Worm (Caenorhabditis elegans) whole organism, young adult: Measurements from ENCODE around the gene K11H3.3.

Experiments
- B0035.1 ChIP-seq: sonication (generic microtip); optimal IDR thresholded peaks from 2 replicates; lab custom pipeline; 2016; ENCODE audit warnings: missing genetic modification characterization, mild to moderate bottlenecking, missing compliant biosample characterization, missing genotype, missing genetic modification reagents
- C17E4.6 ChIP-seq: fragments of 200-800 bp; sonication (Bioruptor generic); IDR thresholded peaks from 2 replicates; pipeline ENCODE4 v1.3.6; 2022; ENCODE audit warnings: missing genetic modification reagents, missing genetic modification characterization, missing compliant biosample characterization
- F10E7.11 ChIP-seq: sonication (generic microtip); optimal IDR thresholded peaks from 2 replicates; lab custom pipeline; 2017; ENCODE audit warnings: mild to moderate bottlenecking, missing genetic modification characterization, moderate library complexity, missing compliant biosample characterization
- F22D6.2 ChIP-seq: sonication (generic microtip); optimal IDR thresholded peaks from 2 replicates; lab custom pipeline; 2016; ENCODE audit warnings: mild to moderate bottlenecking, missing genetic modification characterization, missing compliant biosample characterization
- F33H1.4 ChIP-seq: fragments of 200-800 bp; sonication (Bioruptor generic); IDR thresholded peaks from 2 replicates; pipeline ENCODE4 v1.3.6; 2022; ENCODE audit warnings: missing genetic modification reagents, missing genetic modification characterization, missing compliant biosample characterization
- F55B11.4 ChIP-seq: sonication (generic microtip); optimal IDR thresholded peaks from 2 replicates; lab custom pipeline; 2016; ENCODE audit warnings: missing compliant biosample characterization, missing genetic modification characterization, borderline replicate concordance; ENCODE audit not compliant: insufficient read depth
- K11D2.4 ChIP-seq: fragments of 200-800 bp; sonication (Bioruptor generic); IDR thresholded peaks from 2 replicates; pipeline ENCODE4 v1.3.6; 2022; ENCODE audit warnings: missing genetic modification reagents, missing genetic modification characterization, missing compliant biosample characterization
- T07F8.4 ChIP-seq: sonication (generic microtip); optimal IDR thresholded peaks from 2 replicates; lab custom pipeline; 2016; ENCODE audit warnings: mild to moderate bottlenecking, missing genetic modification characterization, moderate library complexity, missing compliant biosample characterization
- Y53F4B.3 ChIP-seq: fragments of 200-800 bp; sonication (Bioruptor generic); IDR thresholded peaks from 2 replicates; pipeline ENCODE4 v1.3.6; 2022; ENCODE audit warnings: missing genetic modification reagents, missing genetic modification characterization, missing compliant biosample characterization
- Y79H2A.3 ChIP-seq: fragments of 200-800 bp; sonication (Bioruptor generic); conservative IDR thresholded peaks from 2 replicates; pipeline ENCODE4 v1.3.6; 2022; ENCODE audit warnings: missing genetic modification reagents, missing genetic modification characterization, missing compliant biosample characterization
- ama-1 ChIP-seq, 3 experiments: fragments of 150-350 bp in 1 of 3; sonication (generic microtip) in 2 of 3; optimal IDR thresholded peaks; 2 replicates each; lab custom pipeline; 2014 to 2018; ENCODE audit warnings: missing biosample characterization in 2 of 3, missing genetic modification characterization in 2 of 3, missing genetic modification reagents in 2 of 3
- aptf-3 ChIP-seq: fragments of 200-800 bp; sonication (Bioruptor generic); IDR thresholded peaks from 2 replicates; pipeline ENCODE4 v1.3.6; 2022; ENCODE audit warnings: missing genetic modification characterization, missing compliant biosample characterization
- atf-7 ChIP-seq: sonication (generic microtip); optimal IDR thresholded peaks from 2 replicates; lab custom pipeline; 2017; ENCODE audit warnings: mild to moderate bottlenecking, missing genetic modification characterization, missing compliant biosample characterization
- attf-3 ChIP-seq: fragments of 200-800 bp; sonication (Bioruptor generic); conservative IDR thresholded peaks from 2 replicates; pipeline ENCODE4 v1.3.6; 2022; ENCODE audit warnings: missing genetic modification reagents, missing genetic modification characterization, missing compliant biosample characterization
- bed-1 ChIP-seq: fragments of 200-800 bp; sonication (Bioruptor generic); IDR thresholded peaks from 2 replicates; pipeline ENCODE4 v1.3.6; 2022; ENCODE audit warnings: missing genetic modification reagents, missing genetic modification characterization, missing compliant biosample characterization
- ccch-3 ChIP-seq: fragments of 200-800 bp; sonication (Bioruptor generic); optimal IDR thresholded peaks from 2 replicates; lab custom pipeline; 2018; ENCODE audit warnings: mild to moderate bottlenecking, missing genetic modification characterization, missing compliant biosample characterization
- ceh-27 ChIP-seq: fragments of 200-800 bp; sonication (Bioruptor generic); optimal IDR thresholded peaks from 2 replicates; lab custom pipeline; 2018; ENCODE audit warnings: mild to moderate bottlenecking, missing genetic modification characterization, moderate library complexity, missing compliant biosample characterization
- ceh-40 ChIP-seq: fragments of 200-800 bp; sonication (Bioruptor generic); IDR thresholded peaks from 2 replicates; pipeline ENCODE4 v1.3.6; 2022; ENCODE audit warnings: missing genetic modification characterization, missing compliant biosample characterization
- ceh-79 ChIP-seq: sonication (generic microtip); optimal IDR thresholded peaks from 2 replicates; lab custom pipeline; 2017; ENCODE audit warnings: mild to moderate bottlenecking, missing genetic modification characterization, missing compliant biosample characterization
- chd-7 ChIP-seq: sonication (generic microtip); optimal IDR thresholded peaks from 2 replicates; lab custom pipeline; 2016; ENCODE audit warnings: mild to moderate bottlenecking, missing genetic modification characterization, moderate library complexity, missing compliant biosample characterization
- egl-44 ChIP-seq: fragments of 200-800 bp; sonication (Bioruptor generic); IDR thresholded peaks from 2 replicates; pipeline ENCODE4 v1.3.6; 2022; ENCODE audit warnings: missing genetic modification reagents, missing genetic modification characterization, missing compliant biosample characterization
- ets-4 ChIP-seq: fragments of 200-800 bp; sonication (Bioruptor generic); optimal IDR thresholded peaks from 2 replicates; lab custom pipeline; 2018; ENCODE audit warnings: mild to moderate bottlenecking, missing genetic modification characterization, missing compliant biosample characterization
- gei-17 ChIP-seq: fragments of 200-800 bp; sonication (Bioruptor generic); optimal IDR thresholded peaks from 2 replicates; lab custom pipeline; 2018; ENCODE audit warnings: mild to moderate bottlenecking, missing genetic modification characterization, missing compliant biosample characterization
- hlh-12 ChIP-seq: sonication (generic microtip); optimal IDR thresholded peaks from 2 replicates; lab custom pipeline; 2016; ENCODE audit warnings: missing genetic modification characterization, missing compliant biosample characterization
- hlh-26 ChIP-seq: fragments of 200-800 bp; sonication (Bioruptor generic); conservative IDR thresholded peaks from 2 replicates; pipeline ENCODE4 v1.3.6; 2022; ENCODE audit warnings: missing genetic modification reagents, missing genetic modification characterization, missing compliant biosample characterization
- let-607 ChIP-seq, 2 experiments: fragments of 200-800 bp in 1 of 2; sonication (Bioruptor generic) in 1 of 2; sonication (generic microtip) in 1 of 2; optimal IDR thresholded peaks; 2 replicates each; lab custom pipeline; 2016 to 2018; ENCODE audit warnings: mild to moderate bottlenecking in 2 of 2, missing compliant biosample characterization in 2 of 2, missing genetic modification characterization in 2 of 2, moderate library complexity in 2 of 2, missing genotype in 1 of 2
- lin-26 ChIP-seq: fragments of 200-800 bp; sonication (Bioruptor generic); IDR thresholded peaks from 2 replicates; pipeline ENCODE4 v1.3.6; 2022; ENCODE audit warnings: missing genetic modification reagents, missing genetic modification characterization, missing compliant biosample characterization
- lir-1 ChIP-seq: fragments of 200-800 bp; sonication (Bioruptor generic); conservative IDR thresholded peaks from 2 replicates; pipeline ENCODE4 v1.3.6; 2022; ENCODE audit warnings: missing genetic modification reagents, missing genetic modification characterization, missing compliant biosample characterization
- lsl-1 ChIP-seq: fragments of 200-800 bp; sonication (Bioruptor generic); optimal IDR thresholded peaks from 2 replicates; lab custom pipeline; 2018; ENCODE audit warnings: mild to moderate bottlenecking, missing genetic modification characterization, moderate library complexity, missing compliant biosample characterization
- madf-3 ChIP-seq: fragments of 200-800 bp; sonication (Bioruptor generic); IDR thresholded peaks from 2 replicates; pipeline ENCODE4 v1.3.6; 2022; ENCODE audit warnings: missing genetic modification reagents, missing genetic modification characterization, missing compliant biosample characterization
- mcd-1 ChIP-seq: fragments of 200-800 bp; sonication (Bioruptor generic); IDR thresholded peaks from 2 replicates; pipeline ENCODE4 v1.3.6; 2022; ENCODE audit warnings: missing genetic modification reagents, missing genetic modification characterization, missing compliant biosample characterization
- mel-28 ChIP-seq: sonication (generic microtip); optimal IDR thresholded peaks from 2 replicates; lab custom pipeline; 2016; ENCODE audit warnings: borderline replicate concordance, mild to moderate bottlenecking, missing genetic modification characterization, missing compliant biosample characterization
- mxl-1 ChIP-seq: sonication (generic microtip); optimal IDR thresholded peaks from 2 replicates; lab custom pipeline; 2016; ENCODE audit warnings: missing genetic modification characterization, missing compliant biosample characterization
- nfya-2 ChIP-seq: fragments of 200-800 bp; sonication (Bioruptor generic); IDR thresholded peaks from 2 replicates; pipeline ENCODE4 v1.3.6; 2022; ENCODE audit warnings: missing genetic modification reagents, missing genetic modification characterization, missing compliant biosample characterization
- nhr-120 ChIP-seq: fragments of 200-800 bp; sonication (Bioruptor generic); IDR thresholded peaks from 2 replicates; pipeline ENCODE4 v1.3.6; 2022; ENCODE audit warnings: missing genetic modification characterization, missing compliant biosample characterization
- nhr-179 ChIP-seq: sonication (generic microtip); optimal IDR thresholded peaks from 2 replicates; lab custom pipeline; 2016; ENCODE audit warnings: mild to moderate bottlenecking, missing genetic modification characterization, missing compliant biosample characterization
- nhr-90 ChIP-seq: sonication (generic microtip); optimal IDR thresholded peaks from 2 replicates; lab custom pipeline; 2016; ENCODE audit warnings: missing genotype, mild to moderate bottlenecking, missing genetic modification characterization, missing compliant biosample characterization
- pha-4 ChIP-seq: fragments of 150-350 bp; sonication (generic microtip); optimal IDR thresholded peaks from 2 replicates; lab custom pipeline; 2014; ENCODE audit warnings: missing biosample characterization, missing genetic modification reagents, missing genetic modification characterization
- rcor-1 ChIP-seq: fragments of 200-800 bp; sonication (Bioruptor generic); IDR thresholded peaks from 2 replicates; pipeline ENCODE4 v1.3.6; 2022; ENCODE audit warnings: missing genetic modification reagents, missing genetic modification characterization, missing compliant biosample characterization
- rec-8 ChIP-seq, 2 experiments: sonication (generic microtip); optimal IDR thresholded peaks; 2 replicates each; lab custom pipeline; 2016; ENCODE audit warnings: mild to moderate bottlenecking in 2 of 2, missing genetic modification characterization in 2 of 2, missing genetic modification reagents in 2 of 2, missing genotype in 2 of 2, missing biosample characterization in 1 of 2, missing compliant biosample characterization in 1 of 2, moderate library complexity in 1 of 2
- sdz-38 ChIP-seq: sonication (generic microtip); optimal IDR thresholded peaks from 2 replicates; lab custom pipeline; 2016; ENCODE audit warnings: missing genotype, missing genetic modification characterization, missing compliant biosample characterization
- sea-2 ChIP-seq: fragments of 200-800 bp; sonication (Bioruptor generic); IDR thresholded peaks from 2 replicates; pipeline ENCODE4 v1.3.6; 2022; ENCODE audit warnings: missing genetic modification characterization, missing compliant biosample characterization
- sptf-2 ChIP-seq: fragments of 200-800 bp; sonication (Bioruptor generic); optimal IDR thresholded peaks from 2 replicates; lab custom pipeline; 2018; ENCODE audit warnings: mild to moderate bottlenecking, missing genetic modification characterization, missing compliant biosample characterization
- tbx-9 ChIP-seq: sonication (generic microtip); optimal IDR thresholded peaks from 2 replicates; lab custom pipeline; 2016; ENCODE audit warnings: borderline replicate concordance, missing genetic modification characterization, inconsistent platforms, missing compliant biosample characterization
- unc-62 ChIP-seq: fragments of 150-350 bp; optimal IDR thresholded peaks from 2 replicates; lab custom pipeline; 2014; ENCODE audit warnings: missing biosample characterization, missing genetic modification reagents, missing genetic modification characterization
- zfh-2 ChIP-seq: fragments of 200-800 bp; sonication (Bioruptor generic); conservative IDR thresholded peaks from 2 replicates; pipeline ENCODE4 v1.3.6; 2022; ENCODE audit warnings: missing genetic modification reagents, missing genetic modification characterization, missing compliant biosample characterization
- ztf-25 ChIP-seq: fragments of 200-800 bp; sonication (Bioruptor generic); IDR thresholded peaks from 2 replicates; pipeline ENCODE4 v1.3.6; 2022; ENCODE audit warnings: missing genetic modification reagents, missing genetic modification characterization, missing compliant biosample characterization
- ztf-28 ChIP-seq: fragments of 200-800 bp; sonication (Bioruptor generic); IDR thresholded peaks from 2 replicates; pipeline ENCODE4 v1.3.6; 2022; ENCODE audit warnings: missing genetic modification reagents, missing genetic modification characterization, missing compliant biosample characterization

The K11H3.3 gene

ce11 chrIII:9824330-9824934 is 27.2 kb upstream of the K11H3.3 start, which contains the start of gene lin-52 (continued):
- TF ChIP-seq lsl-1 (GFP tag; lab: Kevin White, UChicago): no peak
- TF ChIP-seq tbx-9 (tag; lab: Kevin White, UChicago): no peak
- TF ChIP-seq ceh-40 (GFP tag; lab: Robert Waterston, UW): no peak
- TF ChIP-seq chd-7: peak; percentile 64
- no peak for TF ChIP-seq sdz-38 (tag; lab: Kevin White, UChicago)
- peak; percentile 32 for TF ChIP-seq nhr-179 (tag; lab: Kevin White, UChicago)
- peak; percentile 51 for TF ChIP-seq atf-7 (tag; lab: Kevin White, UChicago)
- TF ChIP-seq madf-3: peak; percentile 49; the same call in 1 of the 2 replicates
- no peak for TF ChIP-seq Y53F4B.3 (GFP tag; lab: Robert Waterston, UW)
- TF ChIP-seq K11D2.4 (GFP tag; lab: Robert Waterston, UW): no peak; the same call in 1 of the 2 replicates
- no peak for TF ChIP-seq F10E7.11 (tag; lab: Kevin White, UChicago)
- no peak for TF ChIP-seq F33H1.4 (GFP tag; lab: Robert Waterston, UW)
- no peak for TF ChIP-seq nhr-90 (tag; lab: Kevin White, UChicago)
- TF ChIP-seq mxl-1 (tag; lab: Kevin White, UChicago): no peak
- no peak for TF ChIP-seq ceh-27
- no peak for TF ChIP-seq ccch-3 (GFP tag; lab: Kevin White, UChicago)
- TF ChIP-seq lir-1: no peak
- peak; percentile 79 for TF ChIP-seq ama-1 (optimal IDR thresholded peaks at IDR 0.05; lab: Kevin White, UChicago)
- TF ChIP-seq ama-1 (GFP tag; optimal IDR thresholded peaks at IDR 0.05; lab: Kevin White, UChicago): peak in 1 of 2 experiments; percentile 8
- TF ChIP-seq rec-8 (tag; optimal IDR thresholded peaks at IDR 0.05; lab: Kevin White, UChicago): no peak
- peak; percentile 17 for TF ChIP-seq gei-17 (GFP tag; lab: Kevin White, UChicago)
- no peak for TF ChIP-seq T07F8.4 (tag; lab: Kevin White, UChicago)
- TF ChIP-seq mcd-1: no peak; the same call in 1 of the 2 replicates
- TF ChIP-seq ets-4 (GFP tag; lab: Kevin White, UChicago): no peak
- 0 out of 2 replicates have a peak, but pooled peaks have one; percentile 34 for TF ChIP-seq nhr-120 (GFP tag; lab: Robert Waterston, UW)
- TF ChIP-seq aptf-3 (GFP tag; lab: Robert Waterston, UW): no peak
- no peak for TF ChIP-seq Y79H2A.3 (GFP tag; lab: Robert Waterston, UW)
- TF ChIP-seq ztf-28 (GFP tag; lab: Robert Waterston, UW): no peak
- no peak for TF ChIP-seq sea-2 (GFP tag; lab: Robert Waterston, UW)
- TF ChIP-seq C17E4.6 (GFP tag; lab: Robert Waterston, UW): no peak
- TF ChIP-seq rcor-1: peak; percentile 18; the same call in 1 of the 2 replicates
- peak; percentile 31 for TF ChIP-seq B0035.1 (tag; lab: Kevin White, UChicago)
- TF ChIP-seq nfya-2 (GFP tag; lab: Robert Waterston, UW): no peak
- peak in 1 of 2 experiments; percentile 11 for TF ChIP-seq let-607 (tag; optimal IDR thresholded peaks at IDR 0.05; lab: Kevin White, UChicago)
- TF ChIP-seq hlh-12 (tag; lab: Kevin White, UChicago): no peak
- no peak for TF ChIP-seq lin-26 (GFP tag; lab: Robert Waterston, UW)
- no peak for TF ChIP-seq sptf-2 (GFP tag; lab: Kevin White, UChicago)
- TF ChIP-seq F55B11.4 (tag; lab: Kevin White, UChicago): no peak
- TF ChIP-seq ceh-79 (tag; lab: Kevin White, UChicago): no peak
- TF ChIP-seq pha-4 (tag; lab: Kevin White, UChicago): no peak
- no peak for TF ChIP-seq F22D6.2
- TF ChIP-seq hlh-26 (GFP tag; lab: Robert Waterston, UW): no peak
- TF ChIP-seq mel-28: no peak
- TF ChIP-seq egl-44: no peak
- no peak for TF ChIP-seq zfh-2 (GFP tag; lab: Robert Waterston, UW)
- TF ChIP-seq attf-3 (GFP tag; lab: Robert Waterston, UW): no peak
- TF ChIP-seq unc-62: no peak
- no peak for TF ChIP-seq ztf-25 (GFP tag; lab: Robert Waterston, UW)
- no peak for TF ChIP-seq bed-1
